Worm (Caenorhabditis elegans): ENCODE results near the gene tag-267.
A peak's percentile ranks its signal among the peaks of the same experiment; 100 is the strongest.

tag-267 gene

DNA sequence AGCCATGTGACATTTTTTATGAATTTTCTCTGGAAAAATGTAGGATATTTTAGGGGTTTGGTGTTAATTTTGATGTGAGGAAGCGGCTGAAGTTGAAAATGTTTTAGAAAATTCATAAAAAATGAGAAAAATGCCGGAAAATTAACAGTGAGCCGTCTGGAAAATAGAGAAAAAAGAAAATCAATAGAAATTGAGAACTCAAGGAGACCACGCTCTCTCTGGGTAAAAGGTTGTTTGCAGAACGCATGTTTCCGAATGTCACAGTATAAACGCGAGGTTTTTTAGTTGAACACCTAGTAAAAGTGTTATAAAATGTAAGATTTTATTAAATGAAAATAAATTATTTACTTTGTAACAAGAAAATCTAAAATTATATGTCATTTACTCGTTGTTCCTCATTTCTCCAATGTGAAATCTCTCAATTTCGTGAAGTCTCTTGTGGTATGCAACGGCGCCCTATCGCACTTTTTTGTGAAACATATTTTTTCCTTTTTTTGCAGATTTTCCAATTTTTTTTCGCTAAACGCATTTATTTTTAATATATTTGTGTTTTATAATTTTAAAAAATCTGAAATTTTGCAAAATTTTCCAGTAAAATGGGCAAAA, at the start of gene tag-267, which contains the start of gene tag-266:
Gene tag-267 (plus strand): TSS at position 593 of the 606 bp plus-strand sequence.
Gene tag-266 (minus strand): TSS at position 29 of the 606 bp plus-strand sequence.
- TF ChIP-seq mep-1 (tag; optimal IDR thresholded peaks at IDR 0.05) (peak; percentile 78), F10B5.3 (tag; optimal IDR thresholded peaks at IDR 0.05) (no peak), duxl-1 (tag; optimal IDR thresholded peaks at IDR 0.05; ENCODE audit: poor library complexity) (no peak), jun-1 (tag; optimal IDR thresholded peaks at IDR 0.05) (no peak), daf-12 (tag; optimal IDR thresholded peaks at IDR 0.05) (no peak), hif-1 (tag; optimal IDR thresholded peaks at IDR 0.05) (peak in 1 of 2 experiments; percentile 91), nhr-11 (tag; optimal IDR thresholded peaks at IDR 0.05) (peak; percentile 44), Y48G9A.11 (GFP tag; IDR thresholded peaks at IDR 0.05) (no peak), spr-1 (tag; optimal IDR thresholded peaks at IDR 0.05) (peak; percentile 23), vab-7 (GFP tag; IDR thresholded peaks at IDR 0.05) (peak; percentile 62; the same call in 1 of the 2 replicates), lsy-2 (tag; optimal IDR thresholded peaks at IDR 0.05) (peak in 1 of 2 experiments; percentile 73), hmg-1.1 (GFP tag; IDR thresholded peaks at IDR 0.05) (peak; percentile 55; the same call in 1 of the 2 replicates), nhr-6 (tag; optimal IDR thresholded peaks at IDR 0.05) (peak; percentile 1), nhr-28 (tag; optimal IDR thresholded peaks at IDR 0.05) (peak; percentile 33), lin-1 (GFP tag; IDR thresholded peaks at IDR 0.05) (no peak), mdl-1 (tag; optimal IDR thresholded peaks at IDR 0.05) (peak in 1 of 2 experiments; percentile 27), unc-130 (GFP tag; optimal IDR thresholded peaks at IDR 0.05) (peak; percentile 94), pha-4 (GFP tag; IDR thresholded peaks at IDR 0.05) (peak; percentile 38; the same call in 1 of the 2 replicates), pha-4 (tag; optimal IDR thresholded peaks at IDR 0.05) (no peak), fkh-10 (GFP tag; optimal IDR thresholded peaks at IDR 0.05) (peak; percentile 62), nhr-111 (GFP tag; optimal IDR thresholded peaks at IDR 0.05) (no peak), daf-16 (GFP tag; optimal IDR thresholded peaks at IDR 0.05) (no peak), daf-16 (tag; optimal IDR thresholded peaks at IDR 0.05) (peak; percentile 32), mes-2 (tag; optimal IDR thresholded peaks at IDR 0.05; ENCODE audit: poor library complexity, severe bottlenecking) (peak; percentile 87), hlh-30 (tag; optimal IDR thresholded peaks at IDR 0.05; ENCODE audit: insufficient read depth) (peak; percentile 57), ceh-62 (tag; optimal IDR thresholded peaks at IDR 0.05) (no peak), F44E2.7 (GFP tag; IDR thresholded peaks at IDR 0.05) (no peak), nhr-77 (tag; optimal IDR thresholded peaks at IDR 0.05) (peak; percentile 91), aha-1 (tag) (peak; percentile 63), rbr-2 (tag; optimal IDR thresholded peaks at IDR 0.05) (peak; percentile 76), lin-38 (GFP tag; IDR thresholded peaks at IDR 0.05) (peak; percentile 97), mxl-3 (GFP tag; optimal IDR thresholded peaks at IDR 0.05) (no peak), lir-3 (tag; optimal IDR thresholded peaks at IDR 0.05) (peak; percentile 46), dpl-1 (GFP tag; optimal IDR thresholded peaks at IDR 0.05) (peak; percentile 43), ZK337.2 (GFP tag; IDR thresholded peaks at IDR 0.05) (peak; percentile 16; the same call in 1 of the 2 replicates), hlh-11 (tag; optimal IDR thresholded peaks at IDR 0.05) (peak; percentile 36), dve-1 (tag; optimal IDR thresholded peaks at IDR 0.05; ENCODE audit: insufficient read depth) (peak; percentile 47), F37D6.2 (tag; optimal IDR thresholded peaks at IDR 0.05) (peak; percentile 69)

DNA sequence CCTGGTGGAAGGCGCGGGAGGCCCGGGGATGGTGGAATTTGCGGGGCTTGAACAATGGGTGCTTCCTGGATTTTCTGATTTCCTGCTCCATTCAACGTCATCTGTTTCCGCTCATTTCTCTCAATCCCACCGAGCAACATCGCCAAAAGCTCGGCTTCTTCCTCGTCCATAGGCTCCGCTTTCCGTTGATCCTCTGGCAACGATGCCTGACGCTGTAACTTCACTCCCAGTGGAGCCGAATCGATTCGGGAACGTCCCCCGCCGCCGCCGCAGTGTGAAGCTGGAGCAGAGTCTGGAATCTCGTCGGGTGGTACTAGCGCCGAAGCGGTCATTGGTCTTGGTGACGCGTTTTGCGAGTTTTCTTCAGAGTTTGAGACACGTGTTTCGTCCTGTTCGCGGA, 45.1 kb upstream of the tag-267 start:
- TF ChIP-seq set-16 (GFP tag; IDR thresholded peaks at IDR 0.05), result peak; percentile 83; the same call in 1 of the 2 replicates
- no peak for TF ChIP-seq daf-12 (tag; optimal IDR thresholded peaks at IDR 0.05)
- TF ChIP-seq egl-43 (GFP tag; IDR thresholded peaks at IDR 0.05), result 0 out of 2 replicates have a peak, but pooled peaks have one; percentile 14
